Worm (Caenorhabditis elegans): ENCODE results near the gene lgc-16.
A peak's percentile ranks its signal among the peaks of the same experiment; 100 is the strongest.

ce11 chrX:12169390-12169789, 51.0 kb downstream of the lgc-16 start:
- TF ChIP-seq ztf-29 (GFP tag; IDR thresholded peaks at IDR 0.05) (no peak), klf-2 (GFP tag; conservative IDR thresholded peaks at IDR 0.05) (no peak), flt-1 (GFP tag; IDR thresholded peaks at IDR 0.05) (no peak), med-1 (GFP tag; optimal IDR thresholded peaks at IDR 0.05; ENCODE audit: insufficient read depth) (no peak), T22C8.4 (GFP tag; IDR thresholded peaks at IDR 0.05) (0 out of 2 replicates have a peak, but pooled peaks have one; percentile 7)
